Worm (Caenorhabditis elegans) whole organism, mixed stage, embryonic: ENCODE data around the gene F36F12.7.
"Not testable (repeated sequence)": the region's sequence is repeated elsewhere in the genome, so short reads cannot be mapped to it uniquely, and the experiment has no call there.

Source experiments
- blmp-1 ChIP-seq: fragments of 150-350 bp; optimal IDR thresholded peaks from 2 replicates; lab custom pipeline; 2014; ENCODE audit warnings: missing biosample characterization, missing genetic modification characterization
- ceh-39 ChIP-seq: fragments of 150-350 bp; optimal IDR thresholded peaks from 2 replicates; lab custom pipeline; 2014; ENCODE audit warnings: missing biosample characterization, missing genetic modification characterization
- ceh-43 ChIP-seq: fragments of 200-800 bp; sonication (Bioruptor generic); optimal IDR thresholded peaks from 2 replicates; lab custom pipeline; 2018; ENCODE audit warnings: mild to moderate bottlenecking, missing genetic modification characterization, moderate library complexity, missing compliant biosample characterization
- ces-1 ChIP-seq: fragments of 150-350 bp; optimal IDR thresholded peaks from 2 replicates; lab custom pipeline; 2014; ENCODE audit warnings: missing biosample characterization, missing genetic modification reagents, missing genetic modification characterization
- cnd-1 ChIP-seq: fragments of 200-800 bp; sonication (Bioruptor generic); optimal IDR thresholded peaks from 2 replicates; lab custom pipeline; 2018; ENCODE audit warnings: mild to moderate bottlenecking, missing genetic modification characterization, missing compliant biosample characterization
- drap-1 ChIP-seq: fragments of 200-800 bp; sonication (Bioruptor generic); optimal IDR thresholded peaks from 3 replicates; lab custom pipeline; 2018; ENCODE audit warnings: mild to moderate bottlenecking, missing genetic modification characterization, missing compliant biosample characterization
- elt-1 ChIP-seq: sonication (generic microtip); optimal IDR thresholded peaks from 2 replicates; lab custom pipeline; 2017; ENCODE audit warnings: missing genetic modification characterization, mild to moderate bottlenecking, missing compliant biosample characterization, antibody characterized with exemption, moderate library complexity, borderline replicate concordance; ENCODE audit not compliant: insufficient read depth
- elt-3 ChIP-seq: fragments of 150-350 bp; optimal IDR thresholded peaks from 2 replicates; lab custom pipeline; 2014; ENCODE audit warnings: missing biosample characterization, missing genetic modification characterization
- ham-2 ChIP-seq: fragments of 200-800 bp; sonication (Bioruptor generic); optimal IDR thresholded peaks from 2 replicates; lab custom pipeline; 2018; ENCODE audit warnings: mild to moderate bottlenecking, missing genetic modification characterization, missing compliant biosample characterization
- hlh-1 ChIP-seq: fragments of 150-350 bp; optimal IDR thresholded peaks from 2 replicates; lab custom pipeline; 2014; ENCODE audit warnings: missing biosample characterization, missing genetic modification reagents, missing genetic modification characterization
- lin-13 ChIP-seq: fragments of 150-350 bp; optimal IDR thresholded peaks from 2 replicates; lab custom pipeline; 2014; ENCODE audit warnings: missing biosample characterization, missing genetic modification characterization
- lin-32 ChIP-seq: fragments of 200-800 bp; sonication (Bioruptor generic); optimal IDR thresholded peaks from 2 replicates; lab custom pipeline; 2018; ENCODE audit warnings: mild to moderate bottlenecking, missing genetic modification characterization, missing compliant biosample characterization
- lsy-2 ChIP-seq: fragments of 150-350 bp; optimal IDR thresholded peaks from 2 replicates; lab custom pipeline; 2014; ENCODE audit warnings: missing biosample characterization, missing genetic modification characterization
- mab-5 ChIP-seq: fragments of 150-350 bp; optimal IDR thresholded peaks from 2 replicates; lab custom pipeline; 2014; ENCODE audit warnings: missing biosample characterization, missing genetic modification characterization
- nhr-2 ChIP-seq: fragments of 150-350 bp; optimal IDR thresholded peaks from 2 replicates; lab custom pipeline; 2014; ENCODE audit warnings: missing biosample characterization, missing genetic modification characterization
- nhr-28 ChIP-seq: fragments of 150-350 bp; optimal IDR thresholded peaks from 2 replicates; lab custom pipeline; 2014; ENCODE audit warnings: missing biosample characterization, missing genetic modification characterization
- nhr-76 ChIP-seq: sonication (generic microtip); optimal IDR thresholded peaks from 2 replicates; lab custom pipeline; 2017; ENCODE audit warnings: missing biosample characterization, missing genetic modification characterization
- pha-4 ChIP-seq: fragments of 150-350 bp; optimal IDR thresholded peaks from 2 replicates; lab custom pipeline; 2018; ENCODE audit warnings: missing biosample characterization, missing genetic modification reagents, missing genetic modification characterization
- sem-2 ChIP-seq: fragments of 200-800 bp; sonication (Bioruptor generic); optimal IDR thresholded peaks from 2 replicates; lab custom pipeline; 2018; ENCODE audit warnings: mild to moderate bottlenecking, missing genetic modification characterization, missing compliant biosample characterization
- sptf-1 ChIP-seq: sonication (generic microtip); optimal IDR thresholded peaks from 2 replicates; lab custom pipeline; 2017; ENCODE audit warnings: mild to moderate bottlenecking, missing genetic modification characterization, moderate library complexity, missing compliant biosample characterization
- tbx-8 ChIP-seq: fragments of 200-800 bp; sonication (Bioruptor generic); optimal IDR thresholded peaks from 2 replicates; lab custom pipeline; 2018; ENCODE audit warnings: mild to moderate bottlenecking, missing genetic modification characterization, moderate library complexity, missing compliant biosample characterization
- unc-39 ChIP-seq: fragments of 150-350 bp; optimal IDR thresholded peaks from 2 replicates; lab custom pipeline; 2014; ENCODE audit warnings: missing biosample characterization, missing genetic modification characterization
- zip-8 ChIP-seq: fragments of 150-350 bp; optimal IDR thresholded peaks from 2 replicates; lab custom pipeline; 2014; ENCODE audit warnings: missing biosample characterization, missing genetic modification characterization
- ztf-11 ChIP-seq: fragments of 150-350 bp; optimal IDR thresholded peaks from 2 replicates; lab custom pipeline; 2014; ENCODE audit warnings: missing biosample characterization, missing genetic modification characterization

Gene F36F12.7

DNA sequence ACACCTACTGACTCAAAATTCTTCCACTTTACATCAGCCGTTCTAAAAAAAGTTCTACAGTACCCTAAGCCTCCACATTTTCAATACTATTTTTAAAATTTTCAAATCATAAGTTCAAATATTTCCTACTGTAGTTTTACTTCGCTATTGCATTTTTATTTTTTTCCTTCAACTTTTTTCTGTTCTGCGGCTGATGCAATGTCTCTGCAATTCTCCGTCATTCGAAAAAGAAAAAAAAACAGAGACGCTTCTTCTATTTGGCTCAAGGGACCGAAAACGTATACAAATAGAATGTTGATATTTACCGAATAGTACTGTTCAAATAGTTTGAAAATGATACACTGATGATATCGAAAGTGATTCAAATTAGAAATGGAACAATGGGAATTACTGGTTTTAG lies 39.1 kb downstream of the F36F12.7 start:
- TF ChIP-seq ces-1 (GFP tag; lab: Kevin White, UChicago) (no peak), nhr-76 (tag; lab: Kevin White, UChicago) (no peak), nhr-28 (no peak), sem-2 (GFP tag; lab: Kevin White, UChicago) (no peak), sptf-1 (tag; lab: Kevin White, UChicago) (no peak), elt-3 (tag; lab: Kevin White, UChicago) (no peak), unc-39 (tag; lab: Kevin White, UChicago) (no peak), ceh-39 (tag; lab: Kevin White, UChicago) (no peak), cnd-1 (tag; lab: Kevin White, UChicago) (no peak)

DNA sequence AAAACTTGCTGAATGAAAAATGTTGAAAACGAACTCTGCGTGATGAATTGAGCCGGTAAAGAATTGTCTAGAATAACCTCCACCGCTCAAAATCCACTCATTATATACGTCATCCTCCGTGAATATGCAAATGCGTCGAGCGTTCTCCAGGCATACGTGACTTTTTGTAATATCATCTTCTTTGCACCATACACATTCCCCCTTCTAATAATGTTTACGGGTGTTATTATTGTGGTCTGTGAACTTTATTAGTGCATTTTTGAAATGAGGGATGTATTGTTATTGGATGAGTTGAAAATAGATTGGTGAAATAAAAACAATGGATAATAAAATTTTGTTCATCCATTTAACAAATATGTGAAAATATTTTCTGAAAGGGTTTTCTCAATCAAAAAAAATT lies 40.8 kb downstream of the F36F12.7 start, which contains the start of gene F22F7.7:
TSS of gene F22F7.7 (minus strand) at position 125 of the 400 bp plus-strand sequence.
- TF ChIP-seq lin-32 (GFP tag; lab: Kevin White, UChicago) (no peak), ztf-11 (no peak), nhr-28 (no peak), drap-1 (GFP tag; lab: Kevin White, UChicago) (no peak), zip-8 (tag; lab: Kevin White, UChicago) (no peak)

DNA sequence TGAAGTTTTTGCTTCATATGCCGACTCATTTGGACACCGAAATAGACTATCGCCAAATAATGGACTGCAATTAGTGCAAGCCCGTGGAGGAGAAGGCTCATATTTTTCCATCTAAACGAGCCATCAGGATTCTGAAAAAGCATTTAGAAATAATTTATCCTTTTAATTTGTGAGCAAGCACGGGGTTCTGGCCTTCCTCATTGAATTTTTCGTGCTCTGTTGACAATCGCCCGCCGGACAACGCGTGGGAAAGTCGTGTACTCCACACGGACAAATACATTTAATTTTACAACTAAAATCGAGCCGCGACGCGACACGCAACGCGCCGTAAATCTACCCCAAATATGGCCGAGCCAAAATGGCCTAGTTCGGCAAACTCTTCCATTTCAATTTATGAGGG lies 45.3 kb downstream of the F36F12.7 start, which contains the start of gene F22F7.12:
TSS of gene F22F7.12 (minus strand) at position 101 of the 400 bp plus-strand sequence.
- not testable (repeated sequence) for TF ChIP-seq lsy-2 (tag; lab: Kevin White, UChicago); pha-4 (tag; lab: Kevin White, UChicago); tbx-8 (GFP tag; lab: Kevin White, UChicago)

DNA sequence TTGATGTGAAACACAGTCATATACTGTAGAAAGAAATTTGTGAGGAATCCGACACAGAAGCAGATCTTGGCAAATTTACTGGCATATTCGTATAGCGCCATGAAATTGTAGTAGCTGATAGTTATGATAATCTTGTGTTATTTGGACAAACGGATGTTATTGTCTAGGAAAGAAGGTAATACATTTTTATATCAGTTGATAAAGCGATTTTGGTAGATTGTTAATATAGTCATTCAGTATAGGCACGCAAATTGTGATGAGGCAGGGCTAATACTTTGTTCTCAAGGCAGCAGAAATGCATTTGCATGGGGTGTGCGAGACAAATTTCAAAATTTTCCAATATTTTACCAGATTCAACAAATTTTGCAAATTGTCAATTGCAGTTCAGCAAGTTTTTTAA lies 46.9 kb downstream of the F36F12.7 start, which contains the start of gene str-52:
TSS of gene str-52 (minus strand) at position 101 of the 400 bp plus-strand sequence.
- TF ChIP-seq ceh-43 (GFP tag; lab: Kevin White, UChicago): no peak
- TF ChIP-seq hlh-1 (tag; lab: Kevin White, UChicago): no peak
- TF ChIP-seq mab-5 (tag; lab: Kevin White, UChicago): no peak
- TF ChIP-seq ztf-11: no peak
- no peak for TF ChIP-seq cnd-1 (tag; lab: Kevin White, UChicago)
- no peak for TF ChIP-seq drap-1 (GFP tag; lab: Kevin White, UChicago)
- no peak for TF ChIP-seq blmp-1 (tag; lab: Kevin White, UChicago)
- TF ChIP-seq unc-39 (tag; lab: Kevin White, UChicago): no peak
- TF ChIP-seq, all 35 proteins: peak for 0

DNA sequence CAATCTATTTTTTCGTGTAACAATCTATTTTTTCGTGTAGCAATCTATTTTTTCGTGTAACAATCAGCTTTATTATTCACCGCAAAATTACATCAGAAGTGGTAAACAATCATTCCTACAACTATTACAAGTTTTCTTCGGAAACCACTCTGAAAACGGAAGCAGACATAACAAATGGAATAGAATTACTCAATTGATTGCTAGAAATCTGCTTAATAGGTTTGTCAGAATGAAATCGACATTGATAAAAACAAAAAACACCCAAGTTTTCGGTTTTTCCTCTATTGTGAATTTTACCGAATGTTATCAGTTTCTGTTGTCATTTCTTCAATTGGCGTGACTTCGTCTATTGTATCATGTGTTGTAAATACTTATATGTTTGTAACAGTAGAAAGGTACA lies 47.7 kb downstream of the F36F12.7 start, which contains the start of gene srbc-20:
TSS of gene srbc-20 (plus strand) at position 301 of the 400 bp plus-strand sequence.
- TF ChIP-seq lsy-2 (tag; lab: Kevin White, UChicago) (no peak), ham-2 (no peak), blmp-1 (tag; lab: Kevin White, UChicago) (no peak), lin-13 (tag; lab: Kevin White, UChicago) (no peak), lin-32 (GFP tag; lab: Kevin White, UChicago) (no peak)

DNA sequence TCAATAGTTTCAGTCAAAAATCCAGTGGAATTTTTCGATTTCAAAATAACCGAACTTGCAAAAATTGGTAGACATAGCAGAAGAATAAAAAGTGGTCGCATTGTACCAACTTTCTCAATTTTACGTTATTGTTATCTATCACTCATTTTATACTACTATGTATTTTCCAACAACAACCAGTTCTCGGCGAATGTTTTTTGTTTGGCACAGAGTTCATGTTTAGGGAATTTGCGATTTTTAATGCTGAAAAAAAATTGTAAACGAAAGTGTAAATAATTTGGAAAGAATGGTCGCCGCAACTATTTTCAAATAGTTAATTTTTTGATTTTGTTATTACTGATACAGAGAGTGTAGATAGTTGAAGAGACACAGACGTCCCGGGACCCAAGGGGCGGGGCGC lies 50.3 kb downstream of the F36F12.7 start, which contains the start of gene C45H4.21:
TSS of gene C45H4.21 (minus strand) at position 101 of the 400 bp plus-strand sequence.
- no peak for TF ChIP-seq nhr-76 (tag; lab: Kevin White, UChicago)
- TF ChIP-seq drap-1 (GFP tag; lab: Kevin White, UChicago): no peak
- TF ChIP-seq elt-1 (tag; lab: Kevin White, UChicago): no peak
- no peak for TF ChIP-seq sem-2 (GFP tag; lab: Kevin White, UChicago)
- TF ChIP-seq unc-39 (tag; lab: Kevin White, UChicago): no peak
- no peak for TF ChIP-seq ceh-43 (GFP tag; lab: Kevin White, UChicago)
- TF ChIP-seq mab-5 (tag; lab: Kevin White, UChicago): no peak
- TF ChIP-seq nhr-2 (tag; lab: Kevin White, UChicago): no peak
